Fruit fly (Drosophila melanogaster): Measurements from ENCODE around the gene Gs1.

Gs1 gene

DNA sequence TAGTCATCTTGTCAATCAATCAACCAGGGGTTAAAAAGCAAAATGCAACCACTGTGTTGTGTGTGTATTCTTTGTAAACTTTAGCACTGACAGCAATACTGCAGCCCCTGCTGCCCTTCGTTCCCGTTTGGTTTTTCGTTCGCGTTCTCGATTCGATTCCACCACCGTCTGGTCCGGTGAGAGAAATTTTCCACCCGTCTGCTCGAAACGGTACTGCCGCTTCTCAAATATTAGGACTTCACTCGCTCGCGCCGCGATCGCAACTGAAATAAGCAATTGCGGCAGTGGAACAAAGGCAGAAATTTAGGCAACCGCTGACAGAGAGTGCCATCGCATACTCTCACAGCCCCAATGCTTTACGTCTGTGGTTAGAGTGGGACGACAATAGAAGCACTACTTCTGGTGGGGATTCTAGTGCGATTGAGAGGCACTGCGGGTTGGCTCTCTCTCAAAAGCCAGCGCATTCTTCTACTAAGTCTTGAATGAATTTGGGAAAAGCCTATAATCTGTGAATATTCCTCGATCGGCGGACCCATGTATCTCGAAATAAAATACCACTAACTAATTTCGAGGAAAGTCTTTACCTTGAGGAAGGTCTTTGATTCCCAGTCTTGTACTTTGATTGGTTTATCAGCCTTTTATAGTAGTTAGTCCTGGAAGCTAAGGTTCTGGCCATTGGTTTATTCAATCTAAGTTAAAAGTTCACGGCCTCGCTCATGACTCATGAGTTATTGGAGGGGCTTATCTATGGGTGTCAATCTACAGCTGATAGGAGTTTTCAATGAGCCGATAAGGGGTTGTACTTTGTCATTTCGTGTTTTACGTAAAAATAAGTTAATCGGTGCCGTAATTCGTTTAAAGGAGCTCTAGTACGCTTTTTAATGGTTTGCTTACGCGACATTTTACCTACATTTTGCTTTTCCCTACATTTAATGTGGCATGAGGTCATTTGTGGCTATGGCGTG lies 2.6 kb upstream of the Gs1 start (continued):
- TF ChIP-seq Trl (optimal IDR thresholded peaks at IDR 0.05): peak; percentile 88 to 90
- TF ChIP-seq Trl (GFP tag; optimal IDR thresholded peaks at IDR 0.05): peak; percentile 50
- TF ChIP-seq CG16863 (GFP tag; optimal IDR thresholded peaks at IDR 0.05): no peak
- TF ChIP-seq CG5953 (GFP tag; IDR thresholded peaks at IDR 0.05): no peak
- TF ChIP-seq Optix (GFP tag; IDR thresholded peaks at IDR 0.05): 0 out of 3 replicates have a peak, but pooled peaks have one; percentile 15
- 0 out of 3 replicates have a peak, but pooled peaks have one; percentile 18 for TF ChIP-seq so (GFP tag; IDR thresholded peaks at IDR 0.05)
- peak; percentile 51 for TF ChIP-seq CG2678 (tag; optimal IDR thresholded peaks at IDR 0.05)
- TF ChIP-seq CG4854 (GFP tag; optimal IDR thresholded peaks at IDR 0.05): peak; percentile 9
- TF ChIP-seq pnt (GFP tag; optimal IDR thresholded peaks at IDR 0.05): no peak
- no peak for TF ChIP-seq CG1602 (GFP tag; optimal IDR thresholded peaks at IDR 0.05)
- TF ChIP-seq crp (GFP tag; optimal IDR thresholded peaks at IDR 0.05): peak in 1 of 2 experiments; percentile 0
- peak; percentile 83 for TF ChIP-seq CG13894 (tag; optimal IDR thresholded peaks at IDR 0.05)
- TF ChIP-seq CG31441 (GFP tag; IDR thresholded peaks at IDR 0.05): peak; percentile 38; the same call in 1 of the 2 replicates
- TF ChIP-seq bbx (GFP tag; IDR thresholded peaks at IDR 0.05; ENCODE audit: partially characterized antibody): peak; percentile 65
- no peak for TF ChIP-seq CG32772 (GFP tag; IDR thresholded peaks at IDR 0.05)
- no peak for TF ChIP-seq NK7.1 (GFP tag; optimal IDR thresholded peaks at IDR 0.05)
- TF ChIP-seq Myb (GFP tag; optimal IDR thresholded peaks at IDR 0.05): no peak
- TF ChIP-seq btn (GFP tag; optimal IDR thresholded peaks at IDR 0.05): no peak
- TF ChIP-seq Bdp1 (GFP tag; optimal IDR thresholded peaks at IDR 0.05): no peak
- no peak for TF ChIP-seq CG4617 (GFP tag; optimal IDR thresholded peaks at IDR 0.05; ENCODE audit: borderline replicate concordance)
- TF ChIP-seq CG18599 (GFP tag; optimal IDR thresholded peaks at IDR 0.05): peak; percentile 74
- TF ChIP-seq sob (GFP tag; IDR thresholded peaks at IDR 0.05): peak; percentile 54; the same call in 1 of the 2 replicates
- TF ChIP-seq Six4 (GFP tag; optimal IDR thresholded peaks at IDR 0.05): no peak
- TF ChIP-seq CG11398 (GFP tag; optimal IDR thresholded peaks at IDR 0.05): peak; percentile 30
- TF ChIP-seq slou (GFP tag; optimal IDR thresholded peaks at IDR 0.05): no peak
- peak; percentile 55 for TF ChIP-seq HHEX (GFP tag; optimal IDR thresholded peaks at IDR 0.05)
- 0 out of 2 replicates have a peak, but pooled peaks have one; percentile 50 for TF ChIP-seq CG11696 (GFP tag; IDR thresholded peaks at IDR 0.05)
- no peak for TF ChIP-seq gfzf (GFP tag; optimal IDR thresholded peaks at IDR 0.05)
- TF ChIP-seq CG3407 (GFP tag; optimal IDR thresholded peaks at IDR 0.05): peak; percentile 43
- TF ChIP-seq CG13424 (tag; optimal IDR thresholded peaks at IDR 0.05): peak; percentile 1
- peak; percentile 31 for TF ChIP-seq PHDP (tag; optimal IDR thresholded peaks at IDR 0.05)
- TF ChIP-seq Asciz (GFP tag; optimal IDR thresholded peaks at IDR 0.05): peak; percentile 30
- peak; percentile 66; the same call in 2 of the 3 replicates for TF ChIP-seq z (GFP tag; IDR thresholded peaks at IDR 0.05)
- TF ChIP-seq vvl (GFP tag; IDR thresholded peaks at IDR 0.05): peak; percentile 76
- TF ChIP-seq CG15514 (GFP tag; optimal IDR thresholded peaks at IDR 0.05): peak; percentile 72
- peak; percentile 72 for TF ChIP-seq BtbVII (GFP tag; optimal IDR thresholded peaks at IDR 0.05)
- TF ChIP-seq ac (GFP tag; optimal IDR thresholded peaks at IDR 0.05): no peak
- no peak for TF ChIP-seq Sox102F (GFP tag; optimal IDR thresholded peaks at IDR 0.05)
- peak; percentile 96 for TF ChIP-seq sd (tag; optimal IDR thresholded peaks at IDR 0.05)
- TF ChIP-seq CG30403 (GFP tag; optimal IDR thresholded peaks at IDR 0.05): no peak
- no peak for TF ChIP-seq Hr51 (GFP tag; optimal IDR thresholded peaks at IDR 0.05)
- no peak for TF ChIP-seq trh (GFP tag; optimal IDR thresholded peaks at IDR 0.05)
- peak; percentile 42 for TF ChIP-seq CG2202 (tag; optimal IDR thresholded peaks at IDR 0.05)
- TF ChIP-seq CHES-1-like (GFP tag; optimal IDR thresholded peaks at IDR 0.05): peak; percentile 37
- peak; percentile 64; the same call in 2 of the 3 replicates for TF ChIP-seq CG34422 (GFP tag; IDR thresholded peaks at IDR 0.05)
- TF ChIP-seq CG12391 (tag; optimal IDR thresholded peaks at IDR 0.05): peak; percentile 29
- peak; percentile 48; the same call in 1 of the 2 replicates for TF ChIP-seq crol (GFP tag; IDR thresholded peaks at IDR 0.05)

All from whole organism, embryonic.